Worm (Caenorhabditis elegans) whole organism, L1 larva: ENCODE measurements around the gene fbxb-55.

ENCODE experiments used
- C16A3.4 ChIP-seq: fragments of 150-350 bp; optimal IDR thresholded peaks from 2 replicates; lab custom pipeline; 2014; ENCODE audit warnings: missing biosample characterization, missing genetic modification characterization
- C34B4.2 ChIP-seq: sonication (generic microtip); optimal IDR thresholded peaks from 2 replicates; lab custom pipeline; 2017; ENCODE audit warnings: mild to moderate bottlenecking, missing genetic modification characterization, missing compliant biosample characterization
- aha-1 ChIP-seq: fragments of 150-350 bp; optimal IDR thresholded peaks from 2 replicates; lab custom pipeline; 2014; ENCODE audit warnings: missing biosample characterization, missing genetic modification characterization
- ceh-82 ChIP-seq, 3 experiments: fragments of 150-350 bp in 1 of 3; sonication (generic microtip) in 2 of 3; optimal IDR thresholded peaks; 2 replicates each; lab custom pipeline; 2014 to 2017; ENCODE audit warnings: missing biosample characterization in 3 of 3, missing genetic modification characterization in 3 of 3
- ceh-88 ChIP-seq: fragments of 200-800 bp; sonication (Bioruptor generic); IDR thresholded peaks from 2 replicates; pipeline ENCODE4 v1.3.6; 2022; ENCODE audit warnings: missing genetic modification characterization, missing compliant biosample characterization
- efl-1 ChIP-seq, 4 experiments: fragments of 150-350 bp; optimal IDR thresholded peaks in 3 of 4; peaks in 1 of 4; 1 replicate in 1 of 4; 2 replicates in 3 of 4; lab custom pipeline; 2014; ENCODE audit warnings: missing biosample characterization in 2 of 4, missing genetic modification characterization in 2 of 4, missing genetic modification reagents in 2 of 4
- elt-3 ChIP-seq, 6 experiments: fragments of 150-350 bp in 1 of 6; sonication (generic microtip); optimal IDR thresholded peaks; 2 replicates each; lab custom pipeline; 2017 to 2018; ENCODE audit warnings: missing biosample characterization in 6 of 6, missing genetic modification characterization in 6 of 6, inconsistent platforms in 1 of 6
- ets-5 ChIP-seq: fragments of 200-800 bp; sonication (Bioruptor generic); IDR thresholded peaks from 2 replicates; pipeline ENCODE4 v1.3.6; 2022; ENCODE audit warnings: missing genetic modification characterization, missing compliant biosample characterization
- fkh-10 ChIP-seq: sonication (generic microtip); optimal IDR thresholded peaks from 2 replicates; lab custom pipeline; 2017; ENCODE audit warnings: missing biosample characterization, missing genetic modification reagents, missing genetic modification characterization
- fkh-4 ChIP-seq: sonication (generic microtip); optimal IDR thresholded peaks from 2 replicates; lab custom pipeline; 2016; ENCODE audit warnings: missing compliant biosample characterization, missing genetic modification characterization, borderline replicate concordance
- fkh-8 ChIP-seq: sonication (generic microtip); optimal IDR thresholded peaks from 2 replicates; lab custom pipeline; 2016; ENCODE audit warnings: mild to moderate bottlenecking, missing genetic modification characterization, missing compliant biosample characterization
- grh-1 ChIP-seq: fragments of 200-800 bp; sonication (Bioruptor generic); IDR thresholded peaks from 2 replicates; pipeline ENCODE4 v1.3.6; 2022; ENCODE audit warnings: missing genetic modification reagents, missing genetic modification characterization, missing compliant biosample characterization
- jun-1 ChIP-seq: fragments of 150-350 bp; optimal IDR thresholded peaks from 2 replicates; lab custom pipeline; 2014; ENCODE audit warnings: missing biosample characterization, missing genetic modification reagents, missing genetic modification characterization
- lin-14 ChIP-seq: fragments of 200-800 bp; sonication (Bioruptor generic); optimal IDR thresholded peaks from 2 replicates; lab custom pipeline; 2018; ENCODE audit warnings: mild to moderate bottlenecking, missing genetic modification characterization, moderate library complexity, missing compliant biosample characterization
- lin-15B ChIP-seq: fragments of 150-350 bp; sonication (generic microtip); optimal IDR thresholded peaks from 3 replicates; lab custom pipeline; 2014; ENCODE audit warnings: missing biosample characterization, missing genetic modification characterization
- lin-35 ChIP-seq, 2 experiments: fragments of 150-350 bp; optimal IDR thresholded peaks; 2 replicates each; lab custom pipeline; 2014; ENCODE audit warnings: missing biosample characterization in 2 of 2, missing genetic modification characterization in 2 of 2, missing genetic modification reagents in 2 of 2
- lin-39 ChIP-seq: fragments of 150-350 bp; optimal IDR thresholded peaks from 2 replicates; lab custom pipeline; 2014; ENCODE audit warnings: missing biosample characterization, missing genetic modification reagents, missing genetic modification characterization
- lsy-2 ChIP-seq, 2 experiments: fragments of 150-350 bp; optimal IDR thresholded peaks; 2 replicates each; lab custom pipeline; 2014; ENCODE audit warnings: missing biosample characterization in 2 of 2, missing genetic modification characterization in 2 of 2
- mdl-1 ChIP-seq, 2 experiments: fragments of 150-350 bp; optimal IDR thresholded peaks; 2 replicates each; lab custom pipeline; 2014 to 2017; ENCODE audit warnings: missing biosample characterization in 2 of 2, missing genetic modification characterization in 2 of 2, inconsistent platforms in 1 of 2
- mef-2 ChIP-seq: fragments of 150-350 bp; optimal IDR thresholded peaks from 2 replicates; lab custom pipeline; 2014; ENCODE audit warnings: missing biosample characterization, missing genetic modification characterization
- nhr-11 ChIP-seq: fragments of 150-350 bp; optimal IDR thresholded peaks from 2 replicates; lab custom pipeline; 2014; ENCODE audit warnings: missing biosample characterization, missing genetic modification characterization
- nhr-19 ChIP-seq: fragments of 200-800 bp; sonication (Bioruptor generic); conservative IDR thresholded peaks from 2 replicates; pipeline ENCODE4 v1.3.6; 2022; ENCODE audit warnings: missing genetic modification characterization, missing compliant biosample characterization
- nhr-237 ChIP-seq: fragments of 150-350 bp; optimal IDR thresholded peaks from 2 replicates; lab custom pipeline; 2014; ENCODE audit warnings: missing biosample characterization, missing genetic modification characterization
- nhr-28 ChIP-seq: fragments of 150-350 bp; optimal IDR thresholded peaks from 2 replicates; lab custom pipeline; 2014; ENCODE audit warnings: missing biosample characterization, missing genetic modification characterization
- nhr-47 ChIP-seq: sonication (generic microtip); optimal IDR thresholded peaks from 2 replicates; lab custom pipeline; 2016; ENCODE audit warnings: mild to moderate bottlenecking, missing genetic modification characterization, moderate library complexity, missing compliant biosample characterization
- nhr-71 ChIP-seq: sonication (generic microtip); optimal IDR thresholded peaks from 2 replicates; lab custom pipeline; 2016; ENCODE audit warnings: mild to moderate bottlenecking, missing genetic modification characterization, moderate library complexity, missing compliant biosample characterization
- nhr-77 ChIP-seq: fragments of 150-350 bp; optimal IDR thresholded peaks from 2 replicates; lab custom pipeline; 2014; ENCODE audit warnings: missing biosample characterization, missing genetic modification characterization
- nhr-84 ChIP-seq: sonication (generic microtip); optimal IDR thresholded peaks from 2 replicates; lab custom pipeline; 2017; ENCODE audit warnings: missing biosample characterization, missing genetic modification characterization
- pag-3 ChIP-seq: sonication (generic microtip); optimal IDR thresholded peaks from 2 replicates; lab custom pipeline; 2017; ENCODE audit warnings: missing genetic modification characterization, mild to moderate bottlenecking, missing compliant biosample characterization, antibody characterized with exemption, borderline replicate concordance; ENCODE audit not compliant: insufficient read depth
- pqm-1 ChIP-seq: sonication (generic microtip); optimal IDR thresholded peaks from 3 replicates; lab custom pipeline; 2017; ENCODE audit warnings: missing biosample characterization, missing genetic modification characterization
- rnt-1 ChIP-seq: sonication (generic microtip); optimal IDR thresholded peaks from 2 replicates; lab custom pipeline; 2016; ENCODE audit warnings: mild to moderate bottlenecking, missing genetic modification characterization, moderate library complexity, missing compliant biosample characterization
- skn-1 ChIP-seq: fragments of 150-350 bp; optimal IDR thresholded peaks from 2 replicates; lab custom pipeline; 2014; ENCODE audit warnings: missing biosample characterization, missing genetic modification characterization
- snpc-4 ChIP-seq: fragments of 150-350 bp; optimal IDR thresholded peaks from 2 replicates; lab custom pipeline; 2014; ENCODE audit warnings: missing biosample characterization, missing genetic modification characterization
- snu-23 ChIP-seq: sonication (generic microtip); optimal IDR thresholded peaks from 2 replicates; lab custom pipeline; 2016; ENCODE audit warnings: missing genetic modification characterization, missing compliant biosample characterization
- sox-4 ChIP-seq: sonication (generic microtip); optimal IDR thresholded peaks from 2 replicates; lab custom pipeline; 2016; ENCODE audit warnings: missing genetic modification characterization, missing compliant biosample characterization
- sptf-1 ChIP-seq: fragments of 150-350 bp; optimal IDR thresholded peaks from 2 replicates; lab custom pipeline; 2014; ENCODE audit warnings: missing biosample characterization, missing genetic modification characterization
- sup-37 ChIP-seq: fragments of 200-800 bp; sonication (Bioruptor generic); optimal IDR thresholded peaks from 2 replicates; lab custom pipeline; 2018; ENCODE audit warnings: mild to moderate bottlenecking, missing genetic modification characterization, missing compliant biosample characterization
- tbx-2 ChIP-seq: sonication (generic microtip); optimal IDR thresholded peaks from 2 replicates; lab custom pipeline; 2016; ENCODE audit warnings: missing genetic modification characterization, missing compliant biosample characterization
- tlp-1 ChIP-seq: fragments of 150-350 bp; optimal IDR thresholded peaks from 2 replicates; lab custom pipeline; 2014; ENCODE audit warnings: missing biosample characterization, missing genetic modification characterization
- unc-130 ChIP-seq: fragments of 150-350 bp; optimal IDR thresholded peaks from 2 replicates; lab custom pipeline; 2017; ENCODE audit warnings: missing biosample characterization, missing genetic modification characterization, inconsistent platforms
- unc-30 ChIP-seq: sonication (generic microtip); optimal IDR thresholded peaks from 2 replicates; lab custom pipeline; 2017; ENCODE audit warnings: missing biosample characterization, missing genetic modification characterization
- unc-62 ChIP-seq: fragments of 150-350 bp; optimal IDR thresholded peaks from 2 replicates; lab custom pipeline; 2014; ENCODE audit warnings: missing biosample characterization, missing genetic modification reagents, missing genetic modification characterization
- unc-86 ChIP-seq: sonication (generic microtip); optimal IDR thresholded peaks from 2 replicates; lab custom pipeline; 2016; ENCODE audit warnings: missing genetic modification characterization, missing compliant biosample characterization
- unc-98 ChIP-seq: fragments of 200-800 bp; sonication (Bioruptor generic); IDR thresholded peaks from 2 replicates; pipeline ENCODE4 v1.3.6; 2022; ENCODE audit warnings: missing genetic modification characterization, missing compliant biosample characterization
- vab-15 ChIP-seq: sonication (generic microtip); optimal IDR thresholded peaks from 2 replicates; lab custom pipeline; 2017; ENCODE audit warnings: missing genotype, mild to moderate bottlenecking, missing genetic modification characterization, missing compliant biosample characterization
- xbp-1 ChIP-seq: sonication (generic microtip); optimal IDR thresholded peaks from 2 replicates; lab custom pipeline; 2016; ENCODE audit warnings: missing genetic modification characterization, missing compliant biosample characterization
- zag-1 ChIP-seq: fragments of 150-350 bp; optimal IDR thresholded peaks from 2 replicates; lab custom pipeline; 2014; ENCODE audit warnings: missing biosample characterization, missing genetic modification characterization
- ztf-11 ChIP-seq, 2 experiments: sonication (generic microtip); optimal IDR thresholded peaks; 2 replicates each; lab custom pipeline; 2016 to 2017; ENCODE audit warnings: missing genetic modification characterization in 2 of 2, missing biosample characterization in 1 of 2, missing compliant biosample characterization in 1 of 2

fbxb-55 gene

DNA sequence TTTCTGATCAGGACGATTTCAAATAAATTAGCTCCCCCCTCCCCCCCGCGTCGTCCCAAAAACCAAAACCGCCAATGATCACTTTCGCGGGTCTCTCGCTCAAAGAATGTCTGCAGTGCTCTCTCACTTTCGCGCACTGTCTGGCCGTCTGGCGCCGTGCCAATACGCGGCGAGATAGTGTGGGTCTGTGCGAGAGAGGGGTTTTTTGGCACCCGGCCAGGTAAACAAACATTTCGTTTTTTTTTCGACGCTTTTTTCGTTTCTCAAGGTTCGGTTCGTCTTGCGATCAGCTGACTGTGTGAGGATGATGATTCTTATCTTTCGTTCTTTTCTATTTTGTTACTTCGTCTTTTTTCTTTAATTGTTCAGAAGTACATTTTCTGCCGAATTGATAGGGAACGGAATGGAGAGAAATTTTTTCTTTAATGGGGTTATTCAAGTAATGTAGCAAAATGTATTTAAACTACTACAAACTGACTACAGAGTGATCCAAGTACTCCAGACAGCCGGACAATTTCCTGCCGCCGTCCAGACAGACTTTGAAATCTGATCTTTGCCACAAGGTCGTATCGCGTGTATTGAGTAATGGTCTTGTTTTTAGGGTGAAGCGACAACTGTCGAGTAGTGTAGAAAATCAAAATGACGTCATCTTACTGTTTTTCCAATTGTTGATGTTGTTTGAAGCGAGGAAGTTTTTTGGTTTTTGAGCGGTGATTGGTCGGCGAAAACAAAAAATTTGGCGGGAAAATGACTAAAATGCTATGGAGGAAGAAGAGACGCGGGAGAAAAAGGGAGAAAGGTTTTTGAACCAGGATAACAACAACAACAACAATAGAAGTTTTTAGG lies 44.2 kb upstream of the fbxb-55 start (continued):
- peak; percentile 58 for TF ChIP-seq mef-2
- TF ChIP-seq skn-1 (tag; lab: Kevin White, UChicago), result peak; percentile 83
- no peak for TF ChIP-seq sptf-1 (tag; lab: Kevin White, UChicago)
- TF ChIP-seq tbx-2, result peak; percentile 82
- TF ChIP-seq elt-3 (tag; optimal IDR thresholded peaks at IDR 0.05; lab: Kevin White, UChicago), result peak; percentile 50 to 68 (median 55)
- no peak for TF ChIP-seq vab-15 (tag; lab: Kevin White, UChicago)
- TF ChIP-seq unc-130, result peak; percentile 78
- TF ChIP-seq ets-5, result no peak
- TF ChIP-seq snu-23, result peak; percentile 65
- peak; percentile 79 for TF ChIP-seq nhr-77 (tag; lab: Kevin White, UChicago)
- TF ChIP-seq lin-14 (GFP tag; lab: Kevin White, UChicago), result peak; percentile 93
- peak; percentile 53 for TF ChIP-seq pag-3 (tag; lab: Kevin White, UChicago)
- TF ChIP-seq fkh-4 (tag; lab: Kevin White, UChicago), result no peak
- peak in 1 of 2 experiments; percentile 35 for TF ChIP-seq ztf-11 (tag; optimal IDR thresholded peaks at IDR 0.05; lab: Kevin White, UChicago)
- TF ChIP-seq efl-1 (optimal IDR thresholded peaks at IDR 0.05; lab: Kevin White, UChicago), result peak; percentile 67 to 72
- peak; percentile 31 to 94 for TF ChIP-seq efl-1 (GFP tag; optimal IDR thresholded peaks at IDR 0.05 in 1 of 2; lab: Kevin White, UChicago)
- TF ChIP-seq nhr-47, result peak; percentile 77
- TF ChIP-seq nhr-84 (tag; lab: Kevin White, UChicago), result no peak
- peak; percentile 22 for TF ChIP-seq fkh-10 (GFP tag; lab: Kevin White, UChicago)
- peak; percentile 29 to 77 (median 67) for TF ChIP-seq ceh-82 (tag; optimal IDR thresholded peaks at IDR 0.05; lab: Kevin White, UChicago)
- no peak for TF ChIP-seq lin-15B (tag; lab: Kevin White, UChicago)
- TF ChIP-seq nhr-237, result no peak
- TF ChIP-seq zag-1, result no peak
- no peak for TF ChIP-seq unc-98 (GFP tag; lab: Robert Waterston, UW)
- TF ChIP-seq tlp-1 (tag; lab: Kevin White, UChicago), result no peak
- TF ChIP-seq nhr-71 (tag; lab: Kevin White, UChicago), result peak; percentile 85
- TF ChIP-seq xbp-1, result peak; percentile 44
- peak; percentile 50 for TF ChIP-seq grh-1 (GFP tag; lab: Robert Waterston, UW)
- no peak for TF ChIP-seq nhr-28 (tag; lab: Kevin White, UChicago)
- TF ChIP-seq jun-1 (tag; lab: Kevin White, UChicago), result peak; percentile 73
- TF ChIP-seq unc-62 (GFP tag; lab: Kevin White, UChicago), result no peak
- TF ChIP-seq pqm-1 (tag; lab: Kevin White, UChicago), result no peak
- no peak for TF ChIP-seq C34B4.2 (tag; lab: Kevin White, UChicago)
- no peak for TF ChIP-seq ceh-88 (GFP tag; lab: Robert Waterston, UW)

DNA sequence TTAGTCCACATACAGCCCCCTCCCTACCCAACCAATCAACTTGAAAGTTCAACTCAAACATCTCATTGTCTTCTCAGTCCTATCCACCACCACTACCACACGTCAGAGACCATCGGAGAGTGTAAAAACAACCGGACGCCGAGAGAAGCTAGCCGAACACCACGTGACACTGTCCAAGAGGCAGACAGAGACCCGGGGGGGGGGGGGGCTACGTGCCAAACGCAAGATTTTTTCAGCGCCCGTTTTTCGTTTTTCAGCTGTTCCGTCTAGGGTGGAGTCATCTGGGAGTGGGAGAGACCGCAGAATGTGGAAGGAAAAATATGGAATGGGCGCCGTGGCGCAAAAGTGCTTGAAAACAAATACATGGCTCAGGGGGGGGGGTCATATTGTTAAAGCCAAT lies 42.7 kb upstream of the fbxb-55 start:
- TF ChIP-seq unc-86 (tag; lab: Kevin White, UChicago) (no peak), tlp-1 (tag; lab: Kevin White, UChicago) (no peak), unc-130 (no peak), lin-15B (tag; lab: Kevin White, UChicago) (no peak), nhr-11 (no peak), vab-15 (tag; lab: Kevin White, UChicago) (no peak), lsy-2 (tag; optimal IDR thresholded peaks at IDR 0.05; lab: Kevin White, UChicago) (peak in 1 of 2 experiments; percentile 38), aha-1 (tag; lab: Kevin White, UChicago) (peak; percentile 99), sup-37 (GFP tag; lab: Kevin White, UChicago) (no peak), snpc-4 (tag; lab: Kevin White, UChicago) (peak; percentile 43), nhr-47 (peak; percentile 71), lin-39 (tag; lab: Kevin White, UChicago) (no peak), rnt-1 (tag; lab: Kevin White, UChicago) (peak; percentile 65), unc-62 (GFP tag; lab: Kevin White, UChicago) (no peak), grh-1 (GFP tag; lab: Robert Waterston, UW) (0 out of 2 replicates have a peak, but pooled peaks have one; percentile 35), tbx-2 (peak; percentile 34), C34B4.2 (tag; lab: Kevin White, UChicago) (no peak), ets-5 (no peak), fkh-4 (tag; lab: Kevin White, UChicago) (no peak), sox-4 (tag; lab: Kevin White, UChicago) (no peak), nhr-84 (tag; lab: Kevin White, UChicago) (no peak), nhr-19 (GFP tag; lab: Robert Waterston, UW) (peak; percentile 76), C16A3.4 (tag; lab: Kevin White, UChicago) (no peak), fkh-8 (tag; lab: Kevin White, UChicago) (peak; percentile 73), lin-35 (GFP tag; optimal IDR thresholded peaks at IDR 0.05; lab: Kevin White, UChicago) (peak in 1 of 2 experiments; percentile 54), pag-3 (tag; lab: Kevin White, UChicago) (no peak), unc-30 (tag; lab: Kevin White, UChicago) (no peak), mdl-1 (tag; optimal IDR thresholded peaks at IDR 0.05; lab: Kevin White, UChicago) (peak; percentile 53 to 94)
